Worm (Caenorhabditis elegans) whole organism, young adult: ENCODE results near the gene cal-8.

Experiments used
- B0035.1 ChIP-seq: sonication (generic microtip); optimal IDR thresholded peaks from 2 replicates; lab custom pipeline; 2016; ENCODE audit warnings: missing genetic modification characterization, mild to moderate bottlenecking, missing compliant biosample characterization, missing genotype, missing genetic modification reagents
- C06A6.2 ChIP-seq: fragments of 200-800 bp; sonication (Bioruptor generic); conservative IDR thresholded peaks from 2 replicates; pipeline ENCODE4 v1.3.6; 2022; ENCODE audit warnings: missing genetic modification characterization, missing compliant biosample characterization
- C17E4.6 ChIP-seq: fragments of 200-800 bp; sonication (Bioruptor generic); IDR thresholded peaks from 2 replicates; pipeline ENCODE4 v1.3.6; 2022; ENCODE audit warnings: missing genetic modification reagents, missing genetic modification characterization, missing compliant biosample characterization
- D2030.7 ChIP-seq: fragments of 200-800 bp; sonication (Bioruptor generic); IDR thresholded peaks from 2 replicates; pipeline ENCODE4 v1.3.6; 2022; ENCODE audit warnings: missing genetic modification reagents, missing genetic modification characterization, missing compliant biosample characterization
- F10E7.11 ChIP-seq: sonication (generic microtip); optimal IDR thresholded peaks from 2 replicates; lab custom pipeline; 2017; ENCODE audit warnings: mild to moderate bottlenecking, missing genetic modification characterization, moderate library complexity, missing compliant biosample characterization
- F37B4.10 ChIP-seq: fragments of 200-800 bp; sonication (Bioruptor generic); IDR thresholded peaks from 2 replicates; pipeline ENCODE4 v1.3.6; 2022; ENCODE audit warnings: missing genetic modification characterization, missing compliant biosample characterization
- F55B11.4 ChIP-seq: sonication (generic microtip); optimal IDR thresholded peaks from 2 replicates; lab custom pipeline; 2016; ENCODE audit warnings: missing compliant biosample characterization, missing genetic modification characterization, borderline replicate concordance; ENCODE audit not compliant: insufficient read depth
- F57A8.1 ChIP-seq: fragments of 200-800 bp; sonication (Bioruptor generic); optimal IDR thresholded peaks from 2 replicates; lab custom pipeline; 2018; ENCODE audit warnings: mild to moderate bottlenecking, missing genetic modification characterization, moderate library complexity, missing compliant biosample characterization
- T07F8.4 ChIP-seq: sonication (generic microtip); optimal IDR thresholded peaks from 2 replicates; lab custom pipeline; 2016; ENCODE audit warnings: mild to moderate bottlenecking, missing genetic modification characterization, moderate library complexity, missing compliant biosample characterization
- Y53G8AR.9 ChIP-seq: fragments of 200-800 bp; sonication (Bioruptor generic); conservative IDR thresholded peaks from 2 replicates; pipeline ENCODE4 v1.3.6; 2022; ENCODE audit warnings: missing genetic modification reagents, missing genetic modification characterization, missing compliant biosample characterization
- Y56A3A.18 ChIP-seq: fragments of 200-800 bp; sonication (Bioruptor generic); IDR thresholded peaks from 2 replicates; pipeline ENCODE4 v1.3.6; 2022; ENCODE audit warnings: missing genetic modification reagents, missing genetic modification characterization, missing compliant biosample characterization
- Y79H2A.3 ChIP-seq: fragments of 200-800 bp; sonication (Bioruptor generic); conservative IDR thresholded peaks from 2 replicates; pipeline ENCODE4 v1.3.6; 2022; ENCODE audit warnings: missing genetic modification reagents, missing genetic modification characterization, missing compliant biosample characterization
- athp-1 ChIP-seq: sonication (generic microtip); optimal IDR thresholded peaks from 2 replicates; lab custom pipeline; 2017; ENCODE audit warnings: mild to moderate bottlenecking, missing genetic modification characterization, missing compliant biosample characterization
- bed-1 ChIP-seq: fragments of 200-800 bp; sonication (Bioruptor generic); IDR thresholded peaks from 2 replicates; pipeline ENCODE4 v1.3.6; 2022; ENCODE audit warnings: missing genetic modification reagents, missing genetic modification characterization, missing compliant biosample characterization
- cebp-2 ChIP-seq: fragments of 200-800 bp; sonication (Bioruptor generic); IDR thresholded peaks from 2 replicates; pipeline ENCODE4 v1.3.6; 2022; ENCODE audit warnings: missing genetic modification characterization, missing compliant biosample characterization
- ceh-79 ChIP-seq: sonication (generic microtip); optimal IDR thresholded peaks from 2 replicates; lab custom pipeline; 2017; ENCODE audit warnings: mild to moderate bottlenecking, missing genetic modification characterization, missing compliant biosample characterization
- chd-7 ChIP-seq: sonication (generic microtip); optimal IDR thresholded peaks from 2 replicates; lab custom pipeline; 2016; ENCODE audit warnings: mild to moderate bottlenecking, missing genetic modification characterization, moderate library complexity, missing compliant biosample characterization
- dpff-1 ChIP-seq: sonication (generic microtip); optimal IDR thresholded peaks from 2 replicates; lab custom pipeline; 2017; ENCODE audit warnings: mild to moderate bottlenecking, missing genetic modification characterization, missing compliant biosample characterization
- dpl-1 ChIP-seq: fragments of 150-350 bp; optimal IDR thresholded peaks from 2 replicates; lab custom pipeline; 2014; ENCODE audit warnings: missing biosample characterization, missing genetic modification reagents, missing genetic modification characterization
- him-1 ChIP-seq: sonication (generic microtip); optimal IDR thresholded peaks from 2 replicates; lab custom pipeline; 2016; ENCODE audit warnings: missing genotype, missing genetic modification reagents, missing genetic modification characterization, missing compliant biosample characterization
- hmg-1.2 ChIP-seq: fragments of 200-800 bp; sonication (Bioruptor generic); IDR thresholded peaks from 2 replicates; pipeline ENCODE4 v1.3.6; 2022; ENCODE audit warnings: missing genetic modification reagents, missing genetic modification characterization, missing compliant biosample characterization
- hrde-1 ChIP-seq: sonication (generic microtip); optimal IDR thresholded peaks from 2 replicates; lab custom pipeline; 2016; ENCODE audit warnings: missing genetic modification characterization, mild to moderate bottlenecking, missing compliant biosample characterization, moderate library complexity, missing genotype, missing genetic modification reagents, borderline replicate concordance
- let-526 ChIP-seq: fragments of 200-800 bp; sonication (Bioruptor generic); IDR thresholded peaks from 2 replicates; pipeline ENCODE4 v1.3.6; 2022; ENCODE audit warnings: missing genetic modification reagents, missing genetic modification characterization, missing compliant biosample characterization
- let-607 ChIP-seq, 2 experiments: fragments of 200-800 bp in 1 of 2; sonication (Bioruptor generic) in 1 of 2; sonication (generic microtip) in 1 of 2; optimal IDR thresholded peaks; 2 replicates each; lab custom pipeline; 2016 to 2018; ENCODE audit warnings: mild to moderate bottlenecking in 2 of 2, missing compliant biosample characterization in 2 of 2, missing genetic modification characterization in 2 of 2, moderate library complexity in 2 of 2, missing genotype in 1 of 2
- lin-26 ChIP-seq: fragments of 200-800 bp; sonication (Bioruptor generic); IDR thresholded peaks from 2 replicates; pipeline ENCODE4 v1.3.6; 2022; ENCODE audit warnings: missing genetic modification reagents, missing genetic modification characterization, missing compliant biosample characterization
- lin-54 ChIP-seq: fragments of 200-800 bp; sonication (Bioruptor generic); optimal IDR thresholded peaks from 2 replicates; lab custom pipeline; 2018; ENCODE audit warnings: mild to moderate bottlenecking, missing genetic modification characterization, missing compliant biosample characterization
- lsl-1 ChIP-seq: fragments of 200-800 bp; sonication (Bioruptor generic); optimal IDR thresholded peaks from 2 replicates; lab custom pipeline; 2018; ENCODE audit warnings: mild to moderate bottlenecking, missing genetic modification characterization, moderate library complexity, missing compliant biosample characterization
- madf-6 ChIP-seq: fragments of 200-800 bp; sonication (Bioruptor generic); IDR thresholded peaks from 2 replicates; pipeline ENCODE4 v1.3.6; 2022; ENCODE audit warnings: missing genetic modification reagents, missing genetic modification characterization, missing compliant biosample characterization
- madf-8 ChIP-seq: fragments of 200-800 bp; sonication (Bioruptor generic); conservative IDR thresholded peaks from 2 replicates; pipeline ENCODE4 v1.3.6; 2022; ENCODE audit warnings: missing genetic modification reagents, missing genetic modification characterization, missing compliant biosample characterization
- mxl-1 ChIP-seq: sonication (generic microtip); optimal IDR thresholded peaks from 2 replicates; lab custom pipeline; 2016; ENCODE audit warnings: missing genetic modification characterization, missing compliant biosample characterization
- nfya-1 ChIP-seq: sonication (generic microtip); optimal IDR thresholded peaks from 2 replicates; lab custom pipeline; 2017; ENCODE audit warnings: antibody characterized with exemption, missing compliant biosample characterization, missing genetic modification characterization, borderline replicate concordance; ENCODE audit not compliant: insufficient read depth
- nfya-2 ChIP-seq: fragments of 200-800 bp; sonication (Bioruptor generic); IDR thresholded peaks from 2 replicates; pipeline ENCODE4 v1.3.6; 2022; ENCODE audit warnings: missing genetic modification reagents, missing genetic modification characterization, missing compliant biosample characterization
- nhr-80 ChIP-seq: sonication (generic microtip); optimal IDR thresholded peaks from 2 replicates; lab custom pipeline; 2016; ENCODE audit warnings: missing genetic modification characterization, missing compliant biosample characterization
- rec-8 ChIP-seq, 2 experiments: sonication (generic microtip); optimal IDR thresholded peaks; 2 replicates each; lab custom pipeline; 2016; ENCODE audit warnings: mild to moderate bottlenecking in 2 of 2, missing genetic modification characterization in 2 of 2, missing genetic modification reagents in 2 of 2, missing genotype in 2 of 2, missing biosample characterization in 1 of 2, missing compliant biosample characterization in 1 of 2, moderate library complexity in 1 of 2
- sea-2 ChIP-seq: fragments of 200-800 bp; sonication (Bioruptor generic); IDR thresholded peaks from 2 replicates; pipeline ENCODE4 v1.3.6; 2022; ENCODE audit warnings: missing genetic modification characterization, missing compliant biosample characterization
- tbp1 ChIP-seq: fragments of 200-800 bp; sonication (Bioruptor generic); optimal IDR thresholded peaks from 2 replicates; lab custom pipeline; 2018; ENCODE audit warnings: mild to moderate bottlenecking, missing genetic modification characterization, missing compliant biosample characterization
- unc-130 ChIP-seq: sonication (generic microtip); optimal IDR thresholded peaks from 2 replicates; lab custom pipeline; 2016; ENCODE audit warnings: missing genetic modification reagents, missing genetic modification characterization, missing compliant biosample characterization
- xnd-1 ChIP-seq: sonication (generic microtip); optimal IDR thresholded peaks from 2 replicates; lab custom pipeline; 2016; ENCODE audit warnings: missing genotype, missing genetic modification reagents, missing genetic modification characterization, missing compliant biosample characterization
- zim-3 ChIP-seq: sonication (generic microtip); optimal IDR thresholded peaks from 2 replicates; lab custom pipeline; 2017; ENCODE audit warnings: mild to moderate bottlenecking, missing genetic modification characterization, moderate library complexity, missing compliant biosample characterization
- ztf-25 ChIP-seq: fragments of 200-800 bp; sonication (Bioruptor generic); IDR thresholded peaks from 2 replicates; pipeline ENCODE4 v1.3.6; 2022; ENCODE audit warnings: missing genetic modification reagents, missing genetic modification characterization, missing compliant biosample characterization
- ztf-28 ChIP-seq: fragments of 200-800 bp; sonication (Bioruptor generic); IDR thresholded peaks from 2 replicates; pipeline ENCODE4 v1.3.6; 2022; ENCODE audit warnings: missing genetic modification reagents, missing genetic modification characterization, missing compliant biosample characterization
- ztf-6 ChIP-seq: fragments of 200-800 bp; sonication (Bioruptor generic); IDR thresholded peaks from 2 replicates; pipeline ENCODE4 v1.3.6; 2022; ENCODE audit warnings: missing genetic modification reagents, missing genetic modification characterization, missing compliant biosample characterization

The cal-8 gene

DNA sequence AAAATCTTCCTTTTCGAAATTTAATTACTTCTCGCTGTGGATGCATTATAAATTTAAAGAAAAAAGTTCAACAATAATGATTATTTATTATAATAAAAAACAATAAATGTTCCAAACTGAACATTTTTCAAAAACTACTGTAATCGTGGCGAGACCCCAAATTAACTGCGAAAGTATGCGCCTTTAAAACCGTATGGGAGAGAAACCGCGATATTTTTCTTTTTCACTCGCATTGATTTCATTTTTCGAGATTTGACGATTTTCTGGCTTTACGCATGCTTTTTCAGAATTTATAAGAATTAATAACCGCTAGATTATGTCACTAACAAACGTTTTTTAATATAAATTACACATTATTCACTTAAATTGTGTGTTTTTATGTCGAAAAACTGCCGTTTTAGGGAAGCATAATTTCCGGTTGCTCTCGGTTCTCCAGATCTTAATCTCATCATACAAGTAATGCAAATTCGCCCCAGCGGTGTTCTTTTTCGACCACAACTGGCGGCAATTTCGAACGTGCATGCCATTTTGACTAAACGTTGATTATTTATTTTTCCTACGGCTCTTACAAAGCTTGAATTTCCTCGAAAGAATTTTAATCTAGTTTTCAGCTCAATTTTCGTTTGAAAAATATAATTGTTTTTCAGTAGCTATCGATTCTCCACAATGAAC, 19.3 kb upstream of the cal-8 start, which contains the start of gene F12A10.8 (continued):
- TF ChIP-seq ceh-79 (tag; lab: Kevin White, UChicago) (no peak), F55B11.4 (tag; lab: Kevin White, UChicago) (no peak), rec-8 (tag; optimal IDR thresholded peaks at IDR 0.05; lab: Kevin White, UChicago) (no peak), lsl-1 (GFP tag; lab: Kevin White, UChicago) (peak; percentile 93), xnd-1 (tag; lab: Kevin White, UChicago) (peak; percentile 70)

DNA sequence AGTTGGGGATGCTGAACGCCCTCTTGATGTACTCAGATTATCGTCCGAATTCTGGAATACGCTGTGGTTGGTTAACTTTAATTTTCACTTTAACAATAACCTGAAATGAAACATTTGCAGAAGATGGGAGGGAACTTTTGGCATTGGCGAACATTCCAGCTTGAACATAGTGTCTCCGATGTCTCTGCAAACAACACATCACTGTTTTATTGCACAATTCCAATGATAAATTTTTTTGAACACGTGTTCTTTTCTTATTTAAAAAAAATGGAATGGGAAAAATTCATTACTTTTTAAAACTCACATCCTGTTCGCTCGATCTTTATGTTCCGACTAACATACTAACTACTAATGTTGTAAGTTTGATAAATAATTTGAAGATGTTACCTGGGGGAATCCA, 18.6 kb upstream of the cal-8 start, which contains the start of gene fzy-1:
fzy-1 (plus strand) TSS at position 301 of the 400 bp plus-strand sequence.
- no peak for TF ChIP-seq mxl-1 (tag; lab: Kevin White, UChicago)
- no peak for TF ChIP-seq bed-1 (GFP tag; lab: Robert Waterston, UW)
- TF ChIP-seq sea-2: no peak
- no peak for TF ChIP-seq F57A8.1 (GFP tag; lab: Kevin White, UChicago)
- TF ChIP-seq madf-8 (GFP tag; lab: Robert Waterston, UW): no peak
- TF ChIP-seq zim-3: no peak
- no peak for TF ChIP-seq tbp1 (GFP tag; lab: Kevin White, UChicago)
- no peak for TF ChIP-seq ceh-79 (tag; lab: Kevin White, UChicago)

DNA sequence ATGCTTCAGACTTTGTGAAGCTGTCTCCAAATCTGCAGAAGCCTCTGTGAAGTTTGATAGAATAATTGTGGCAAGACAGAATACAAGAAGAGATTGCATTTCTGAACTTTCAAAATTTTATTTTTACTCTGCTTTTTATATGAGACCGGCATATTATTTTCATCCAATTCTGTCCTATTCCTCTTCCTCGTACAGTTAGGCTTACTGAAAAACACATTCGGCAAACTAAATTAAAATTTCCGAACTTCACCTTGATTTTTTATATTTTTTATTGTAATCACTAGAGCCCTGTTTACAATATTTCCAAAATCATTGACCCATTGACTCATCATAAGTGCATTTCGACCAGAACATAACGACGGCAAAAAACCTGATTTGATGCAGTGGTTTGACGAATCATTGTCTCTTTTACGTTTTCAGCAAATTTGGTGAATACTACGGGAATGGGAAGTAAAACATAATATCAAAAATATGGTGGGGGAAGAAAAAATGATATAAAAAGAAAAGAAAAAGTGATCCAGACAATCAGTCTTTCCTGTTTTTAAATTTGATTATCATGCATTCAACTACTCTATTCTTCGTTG, 16.4 kb upstream of the cal-8 start, which contains the start of the genes suex-1 and F12A10.9:
suex-1 (minus strand) TSS at position 101 of the 584 bp plus-strand sequence.
F12A10.9 (plus strand) TSS at position 534 of the 584 bp plus-strand sequence.
- no peak for TF ChIP-seq F37B4.10 (GFP tag; lab: Robert Waterston, UW)
- no peak for TF ChIP-seq nfya-2 (GFP tag; lab: Robert Waterston, UW)
- no peak for TF ChIP-seq him-1 (tag; lab: Kevin White, UChicago)
- TF ChIP-seq Y53G8AR.9: no peak
- TF ChIP-seq B0035.1 (tag; lab: Kevin White, UChicago): no peak
- TF ChIP-seq T07F8.4 (tag; lab: Kevin White, UChicago): no peak
- TF ChIP-seq unc-130: no peak
- TF ChIP-seq let-526 (GFP tag; lab: Robert Waterston, UW): no peak
- TF ChIP-seq ztf-28 (GFP tag; lab: Robert Waterston, UW): no peak
- TF ChIP-seq C17E4.6 (GFP tag; lab: Robert Waterston, UW): no peak
- no peak for TF ChIP-seq nhr-80 (tag; lab: Kevin White, UChicago)
- no peak for TF ChIP-seq lin-54

DNA sequence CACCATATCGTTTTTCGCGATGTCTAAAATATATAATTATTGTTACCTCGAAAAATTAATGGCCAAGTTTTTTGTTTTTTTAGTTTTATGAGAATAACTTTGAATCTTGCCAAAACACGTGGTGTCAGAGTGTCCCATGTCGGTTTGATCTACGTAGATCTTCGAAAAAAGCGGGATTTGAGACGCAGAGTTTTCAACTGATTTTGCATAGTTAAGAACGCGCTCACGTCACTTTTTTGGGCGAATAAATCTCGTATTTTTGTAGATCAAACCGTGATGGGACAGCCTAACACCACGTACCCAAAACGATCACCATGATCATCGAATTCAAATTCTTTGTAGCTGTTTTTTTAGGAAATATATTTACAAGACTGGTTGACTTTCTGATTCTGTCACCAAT, 15.7 kb upstream of the cal-8 start:
- no peak for TF ChIP-seq F10E7.11 (tag; lab: Kevin White, UChicago)
- 0 out of 2 replicates have a peak, but pooled peaks have one; percentile 18 for TF ChIP-seq hmg-1.2 (GFP tag; lab: Robert Waterston, UW)
- 0 out of 2 replicates have a peak, but pooled peaks have one; percentile 27 for TF ChIP-seq D2030.7 (GFP tag; lab: Robert Waterston, UW)
- no peak for TF ChIP-seq cebp-2
- TF ChIP-seq Y79H2A.3 (GFP tag; lab: Robert Waterston, UW): no peak
- 0 out of 2 replicates have a peak, but pooled peaks have one; percentile 44 for TF ChIP-seq lin-26 (GFP tag; lab: Robert Waterston, UW)
- no peak for TF ChIP-seq athp-1 (tag; lab: Kevin White, UChicago)
- TF ChIP-seq Y56A3A.18 (GFP tag; lab: Robert Waterston, UW): 0 out of 2 replicates have a peak, but pooled peaks have one; percentile 42
- peak; percentile 33 for TF ChIP-seq madf-8 (GFP tag; lab: Robert Waterston, UW)
- no peak for TF ChIP-seq ztf-6 (GFP tag; lab: Robert Waterston, UW)
- TF ChIP-seq Y53G8AR.9: no peak
- no peak for TF ChIP-seq ztf-25 (GFP tag; lab: Robert Waterston, UW)
- peak; percentile 14 for TF ChIP-seq dpl-1 (GFP tag; lab: Kevin White, UChicago)
- no peak for TF ChIP-seq C06A6.2 (GFP tag; lab: Robert Waterston, UW)
- TF ChIP-seq dpff-1 (tag; lab: Kevin White, UChicago): no peak
- no peak for TF ChIP-seq nfya-1
- TF ChIP-seq chd-7 (tag; lab: Kevin White, UChicago): no peak
- TF ChIP-seq hrde-1 (tag; lab: Kevin White, UChicago): no peak
- peak; percentile 83 for TF ChIP-seq madf-6 (GFP tag; lab: Robert Waterston, UW)
- TF ChIP-seq let-607 (tag; optimal IDR thresholded peaks at IDR 0.05; lab: Kevin White, UChicago): no peak
